Fruit fly (Drosophila melanogaster): ENCODE results near the gene CG4374.

DNA sequence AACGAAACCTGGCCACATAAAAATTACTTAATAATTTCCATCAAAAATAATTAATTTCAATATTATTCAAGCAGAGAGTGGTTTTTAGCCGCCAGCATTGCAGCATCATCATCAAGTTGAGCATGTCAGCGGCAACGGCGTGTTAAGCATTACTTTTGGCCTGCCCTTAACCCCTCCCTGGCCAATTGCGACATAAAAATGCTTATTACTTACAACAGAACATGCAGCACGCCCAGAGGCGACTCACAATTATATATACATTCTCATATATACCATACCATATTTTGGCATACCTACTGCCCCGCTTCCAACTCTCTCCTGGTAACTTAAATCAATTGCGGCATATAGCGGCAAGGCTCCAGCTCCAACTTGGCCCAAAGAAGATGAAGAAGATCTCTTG is 39.3 kb upstream of the CG4374 start:
- TF ChIP-seq CTCF (optimal IDR thresholded peaks at IDR 0.05) (no peak), CG8478 (optimal IDR thresholded peaks at IDR 0.05) (no peak)
